Fruit fly (Drosophila melanogaster): Measurements from ENCODE around the gene chinmo.

chinmo gene

DNA sequence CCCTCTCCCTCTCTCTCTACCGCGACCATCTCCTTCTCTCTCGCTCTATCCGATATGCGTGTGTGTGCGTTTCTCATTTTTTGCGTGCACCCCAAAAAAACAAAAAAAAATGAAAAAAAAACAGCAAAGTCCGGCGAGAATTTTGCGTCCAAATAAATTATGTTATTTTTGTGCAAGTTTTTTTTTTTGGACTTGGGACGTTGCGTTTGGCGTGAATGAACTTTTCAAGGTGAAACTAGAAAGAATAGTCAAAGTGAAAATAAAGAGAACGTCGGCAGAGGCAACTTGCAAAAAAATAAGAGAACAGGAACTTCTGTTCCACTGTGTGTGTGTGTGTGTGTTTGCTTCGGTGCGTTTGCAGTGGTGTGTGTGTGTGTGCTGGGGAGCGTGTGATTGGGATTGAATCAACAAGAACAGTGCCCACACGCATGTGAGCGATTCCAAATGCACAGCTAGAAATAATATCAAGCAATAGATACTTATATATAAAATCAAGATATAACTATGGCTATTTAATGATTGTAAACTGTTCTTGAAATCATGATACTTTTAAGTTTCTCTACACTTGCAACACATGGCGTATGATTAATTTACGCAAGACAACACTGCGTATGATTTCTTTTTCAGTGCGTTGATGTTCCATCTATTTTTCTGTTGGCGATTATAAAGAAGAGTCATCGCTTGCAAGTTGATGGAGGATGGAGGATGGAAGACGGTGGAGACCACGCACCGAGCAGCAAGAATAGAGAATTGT lies 21.7 kb upstream of the chinmo start (continued):
- TF ChIP-seq CG11085 (GFP tag; IDR thresholded peaks at IDR 0.05), result no peak
- no peak for TF ChIP-seq CG1024 (GFP tag; IDR thresholded peaks at IDR 0.05)
- peak; percentile 39 for TF ChIP-seq nmo (GFP tag; optimal IDR thresholded peaks at IDR 0.05)
- peak; percentile 62 for TF ChIP-seq Meics (GFP tag; optimal IDR thresholded peaks at IDR 0.05)
- TF ChIP-seq Atf6 (GFP tag; IDR thresholded peaks at IDR 0.05), result peak; percentile 87
- 0 out of 3 replicates have a peak, but pooled peaks have one; percentile 32 for TF ChIP-seq CG11560 (tag; IDR thresholded peaks at IDR 0.05)
- TF ChIP-seq Dip3 (GFP tag; optimal IDR thresholded peaks at IDR 0.05), result peak; percentile 81
- peak; percentile 4 for TF ChIP-seq gro (GFP tag; optimal IDR thresholded peaks at IDR 0.05)
- TF ChIP-seq Oli (tag; optimal IDR thresholded peaks at IDR 0.05), result peak; percentile 69
- TF ChIP-seq vfl (GFP tag; optimal IDR thresholded peaks at IDR 0.05), result no peak
- no peak for TF ChIP-seq ab (GFP tag; optimal IDR thresholded peaks at IDR 0.05)
- TF ChIP-seq CG1792 (GFP tag; optimal IDR thresholded peaks at IDR 0.05), result peak; percentile 24
- TF ChIP-seq Lpt (GFP tag; optimal IDR thresholded peaks at IDR 0.05), result no peak
- peak; percentile 67 for TF ChIP-seq CG1603 (tag; optimal IDR thresholded peaks at IDR 0.05)
- no peak for TF ChIP-seq aop (GFP tag; IDR thresholded peaks at IDR 0.05)
- no peak for TF ChIP-seq CG7786 (GFP tag; optimal IDR thresholded peaks at IDR 0.05)
- TF ChIP-seq Bgb (GFP tag; IDR thresholded peaks at IDR 0.05; ENCODE audit: partially characterized antibody), result no peak
- TF ChIP-seq CG31365 (tag; optimal IDR thresholded peaks at IDR 0.05), result no peak
- no peak for TF ChIP-seq bbx (GFP tag; IDR thresholded peaks at IDR 0.05; ENCODE audit: partially characterized antibody)
- peak; percentile 37 for TF ChIP-seq jing (GFP tag; optimal IDR thresholded peaks at IDR 0.05)
- peak; percentile 47 for TF ChIP-seq caup (GFP tag; optimal IDR thresholded peaks at IDR 0.05; ENCODE audit: severe bottlenecking)
- TF ChIP-seq Antp (GFP tag; optimal IDR thresholded peaks at IDR 0.05), result no peak
- no peak for TF ChIP-seq grn (GFP tag; optimal IDR thresholded peaks at IDR 0.05)
- peak; percentile 65 for TF ChIP-seq CG14441 (GFP tag; IDR thresholded peaks at IDR 0.05)
- TF ChIP-seq Hsf (GFP tag; optimal IDR thresholded peaks at IDR 0.05), result peak; percentile 53
- TF ChIP-seq CG1602 (GFP tag; optimal IDR thresholded peaks at IDR 0.05), result peak; percentile 20
- no peak for TF ChIP-seq CG11398 (GFP tag; optimal IDR thresholded peaks at IDR 0.05)
- peak; percentile 97 for TF ChIP-seq chinmo (GFP tag; IDR thresholded peaks at IDR 0.05; ENCODE audit: partially characterized antibody)
- TF ChIP-seq CG7372 (GFP tag; IDR thresholded peaks at IDR 0.05), result peak; percentile 78
- TF ChIP-seq CG12299 (tag; optimal IDR thresholded peaks at IDR 0.05), result peak; percentile 35
- TF ChIP-seq cwo (GFP tag; optimal IDR thresholded peaks at IDR 0.05), result peak; percentile 66
- peak; percentile 42 for TF ChIP-seq CG12155 (GFP tag; optimal IDR thresholded peaks at IDR 0.05)
- TF ChIP-seq CG2120 (GFP tag; optimal IDR thresholded peaks at IDR 0.05), result peak; percentile 77
- TF ChIP-seq sob (GFP tag; IDR thresholded peaks at IDR 0.05), result peak; percentile 65
- TF ChIP-seq Dek (tag; optimal IDR thresholded peaks at IDR 0.05), result peak; percentile 72
- peak; percentile 48; the same call in 1 of the 2 replicates for TF ChIP-seq CG32532 (GFP tag; IDR thresholded peaks at IDR 0.05)
- TF ChIP-seq zf30C (GFP tag; optimal IDR thresholded peaks at IDR 0.05), result no peak
- no peak for TF ChIP-seq CG32767 (GFP tag; IDR thresholded peaks at IDR 0.05)
- TF ChIP-seq CG31441 (GFP tag; IDR thresholded peaks at IDR 0.05), result 0 out of 2 replicates have a peak, but pooled peaks have one; percentile 23
- TF ChIP-seq CG9609 (GFP tag; optimal IDR thresholded peaks at IDR 0.05), result no peak
- peak; percentile 46; the same call in 1 of the 3 replicates for TF ChIP-seq zfh1 (GFP tag; IDR thresholded peaks at IDR 0.05)
- no peak for TF ChIP-seq CG10959 (GFP tag; IDR thresholded peaks at IDR 0.05)
- no peak for TF ChIP-seq CG32772 (GFP tag; IDR thresholded peaks at IDR 0.05)
- TF ChIP-seq Myb (GFP tag; optimal IDR thresholded peaks at IDR 0.05), result peak; percentile 0
- no peak for TF ChIP-seq sima (GFP tag; optimal IDR thresholded peaks at IDR 0.05)
- TF ChIP-seq CG10431 (GFP tag; optimal IDR thresholded peaks at IDR 0.05), result no peak
- TF ChIP-seq CG34376 (GFP tag; optimal IDR thresholded peaks at IDR 0.05), result no peak
- peak; percentile 82 for TF ChIP-seq CG12769 (tag; optimal IDR thresholded peaks at IDR 0.05)
- no peak for TF ChIP-seq shn (GFP tag; optimal IDR thresholded peaks at IDR 0.05)
- TF ChIP-seq CG10274 (GFP tag; optimal IDR thresholded peaks at IDR 0.05), result peak; percentile 37
